Worm (Caenorhabditis elegans) whole organism, late embryonic: Measurements from ENCODE around the gene C29A12.6.

Source experiments
- K02D7.2 ChIP-seq: sonication (generic microtip); optimal IDR thresholded peaks from 2 replicates; lab custom pipeline; 2017; ENCODE audit warnings: mild to moderate bottlenecking, missing genetic modification characterization, missing compliant biosample characterization
- K09A11.1 ChIP-seq: sonication (generic microtip); optimal IDR thresholded peaks from 2 replicates; lab custom pipeline; 2017; ENCODE audit warnings: antibody characterized with exemption, mild to moderate bottlenecking, missing genetic modification characterization, missing compliant biosample characterization; ENCODE audit not compliant: insufficient read depth
- Y22D7AL.16 ChIP-seq: sonication (generic microtip); optimal IDR thresholded peaks from 2 replicates; lab custom pipeline; 2016; ENCODE audit warnings: missing genetic modification characterization, missing compliant biosample characterization
- ahr-1 ChIP-seq: sonication (generic microtip); optimal IDR thresholded peaks from 2 replicates; lab custom pipeline; 2016; ENCODE audit warnings: missing genetic modification characterization, missing compliant biosample characterization
- ceh-18 ChIP-seq: sonication (generic microtip); optimal IDR thresholded peaks from 2 replicates; lab custom pipeline; 2016; ENCODE audit warnings: missing genetic modification characterization, missing compliant biosample characterization
- ceh-19 ChIP-seq: fragments of 200-800 bp; sonication (Bioruptor generic); optimal IDR thresholded peaks from 2 replicates; lab custom pipeline; 2018; ENCODE audit warnings: mild to moderate bottlenecking, missing genetic modification characterization, missing compliant biosample characterization
- ceh-2 ChIP-seq: sonication (generic microtip); optimal IDR thresholded peaks from 2 replicates; lab custom pipeline; 2016; ENCODE audit warnings: missing genotype, missing genetic modification characterization, missing compliant biosample characterization
- ceh-22 ChIP-seq: sonication (generic microtip); optimal IDR thresholded peaks from 2 replicates; lab custom pipeline; 2017; ENCODE audit warnings: missing biosample characterization, missing genetic modification characterization
- ceh-31 ChIP-seq: sonication (generic microtip); optimal IDR thresholded peaks from 2 replicates; lab custom pipeline; 2016; ENCODE audit warnings: missing genetic modification characterization, missing compliant biosample characterization
- ceh-48 ChIP-seq: sonication (generic microtip); optimal IDR thresholded peaks from 2 replicates; lab custom pipeline; 2016; ENCODE audit warnings: missing genetic modification characterization, inconsistent platforms, missing compliant biosample characterization
- elt-2 ChIP-seq: sonication (generic microtip); optimal IDR thresholded peaks from 2 replicates; lab custom pipeline; 2016; ENCODE audit warnings: missing genetic modification reagents, missing genetic modification characterization, missing compliant biosample characterization
- eyg-1 ChIP-seq: sonication (generic microtip); optimal IDR thresholded peaks from 2 replicates; lab custom pipeline; 2016; ENCODE audit warnings: missing genotype, missing genetic modification characterization, missing compliant biosample characterization
- fkh-6 ChIP-seq: sonication (generic microtip); optimal IDR thresholded peaks from 2 replicates; lab custom pipeline; 2016; ENCODE audit warnings: missing genetic modification characterization, missing compliant biosample characterization
- gmeb-2 ChIP-seq: sonication (generic microtip); optimal IDR thresholded peaks from 2 replicates; lab custom pipeline; 2016; ENCODE audit warnings: missing genetic modification characterization, inconsistent platforms, missing compliant biosample characterization
- hlh-8 ChIP-seq: sonication (generic microtip); optimal IDR thresholded peaks from 2 replicates; lab custom pipeline; 2016; ENCODE audit warnings: missing genotype, missing genetic modification characterization, missing compliant biosample characterization
- lin-11 ChIP-seq: fragments of 200-800 bp; sonication (Bioruptor generic); optimal IDR thresholded peaks from 2 replicates; lab custom pipeline; 2018; ENCODE audit warnings: mild to moderate bottlenecking, missing genetic modification characterization, missing compliant biosample characterization
- madf-2 ChIP-seq: sonication (generic microtip); optimal IDR thresholded peaks from 2 replicates; lab custom pipeline; 2017; ENCODE audit warnings: missing genetic modification characterization, missing compliant biosample characterization
- nfya-1 ChIP-seq: sonication (generic microtip); optimal IDR thresholded peaks from 2 replicates; lab custom pipeline; 2017; ENCODE audit warnings: missing genetic modification characterization, mild to moderate bottlenecking, missing compliant biosample characterization, antibody characterized with exemption, moderate library complexity
- nhr-11 ChIP-seq: fragments of 150-350 bp; optimal IDR thresholded peaks from 2 replicates; lab custom pipeline; 2014; ENCODE audit warnings: missing biosample characterization, missing genetic modification characterization
- npax-4 ChIP-seq: sonication (generic microtip); optimal IDR thresholded peaks from 2 replicates; lab custom pipeline; 2016; ENCODE audit warnings: missing genetic modification characterization, missing compliant biosample characterization
- pat-9 ChIP-seq: fragments of 200-800 bp; sonication (Bioruptor generic); optimal IDR thresholded peaks from 2 replicates; lab custom pipeline; 2018; ENCODE audit warnings: mild to moderate bottlenecking, missing genetic modification characterization, moderate library complexity, missing compliant biosample characterization
- pha-2 ChIP-seq: sonication (generic microtip); optimal IDR thresholded peaks from 2 replicates; lab custom pipeline; 2017; ENCODE audit warnings: mild to moderate bottlenecking, missing genetic modification characterization, missing compliant biosample characterization
- pros-1 ChIP-seq: fragments of 150-350 bp; optimal IDR thresholded peaks from 2 replicates; lab custom pipeline; 2014; ENCODE audit warnings: missing biosample characterization, missing genetic modification reagents, missing genetic modification characterization
- rnt-1 ChIP-seq: sonication (generic microtip); optimal IDR thresholded peaks from 2 replicates; lab custom pipeline; 2016; ENCODE audit warnings: missing genetic modification characterization, missing compliant biosample characterization
- sox-2 ChIP-seq: fragments of 200-800 bp; sonication (Bioruptor generic); IDR thresholded peaks from 2 replicates; pipeline ENCODE4 v1.3.6; 2022; ENCODE audit warnings: missing genetic modification reagents, missing genetic modification characterization, missing compliant biosample characterization
- syd-9 ChIP-seq: sonication (generic microtip); optimal IDR thresholded peaks from 2 replicates; lab custom pipeline; 2016; ENCODE audit warnings: mild to moderate bottlenecking, missing genetic modification characterization, moderate library complexity, missing compliant biosample characterization
- tbx-2 ChIP-seq: sonication (generic microtip); optimal IDR thresholded peaks from 2 replicates; lab custom pipeline; 2016; ENCODE audit warnings: missing genetic modification characterization, missing compliant biosample characterization
- tbx-7 ChIP-seq: sonication (generic microtip); optimal IDR thresholded peaks from 2 replicates; lab custom pipeline; 2016; ENCODE audit warnings: missing genotype, missing genetic modification characterization, missing compliant biosample characterization
- ttx-3 ChIP-seq: sonication (generic microtip); optimal IDR thresholded peaks from 2 replicates; lab custom pipeline; 2016; ENCODE audit warnings: missing genetic modification reagents, missing genetic modification characterization, missing compliant biosample characterization
- unc-3 ChIP-seq, 2 experiments: fragments of 200-800 bp in 1 of 2; sonication (Bioruptor generic) in 1 of 2; sonication (generic microtip) in 1 of 2; conservative IDR thresholded peaks in 1 of 2; optimal IDR thresholded peaks in 1 of 2; 2 replicates each; pipeline versions ENCODE4 v1.3.6 to Lab custom; 2016 to 2022; ENCODE audit warnings: missing compliant biosample characterization in 2 of 2, missing genetic modification characterization in 2 of 2, missing genetic modification reagents in 1 of 2
- unc-42 ChIP-seq: sonication (generic microtip); optimal IDR thresholded peaks from 2 replicates; lab custom pipeline; 2016; ENCODE audit warnings: missing genotype, missing genetic modification characterization, missing compliant biosample characterization
- unc-55 ChIP-seq: sonication (generic microtip); optimal IDR thresholded peaks from 2 replicates; lab custom pipeline; 2017; ENCODE audit warnings: missing biosample characterization, missing genetic modification reagents, missing genetic modification characterization
- unc-86 ChIP-seq: sonication (generic microtip); optimal IDR thresholded peaks from 2 replicates; lab custom pipeline; 2016; ENCODE audit warnings: missing genetic modification characterization, missing compliant biosample characterization

The C29A12.6 gene

DNA sequence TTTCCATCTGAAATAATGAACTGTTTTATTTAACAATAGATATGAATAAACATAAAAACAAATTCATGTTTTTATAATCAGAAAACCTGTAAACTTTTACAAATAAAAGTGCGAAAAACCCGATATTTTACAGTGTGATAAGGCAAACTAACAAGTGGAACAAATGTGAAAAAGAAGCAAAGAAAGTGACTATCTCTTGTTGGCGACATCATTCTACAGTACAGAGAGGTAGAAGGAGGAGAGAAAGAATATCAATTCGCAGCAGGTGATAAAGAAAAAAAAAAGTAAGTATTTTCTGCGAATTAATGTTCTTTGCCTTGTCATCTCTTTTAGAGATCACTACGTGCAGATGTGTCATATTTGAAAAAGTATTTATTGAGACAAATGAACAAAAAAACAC is 12.8 kb downstream of the C29A12.6 start:
- TF ChIP-seq ahr-1 (tag; lab: Kevin White, UChicago) (no peak), unc-55 (GFP tag; lab: Kevin White, UChicago) (no peak), nhr-11 (tag; lab: Kevin White, UChicago) (no peak), unc-42 (tag; lab: Kevin White, UChicago) (no peak), tbx-7 (tag; lab: Kevin White, UChicago) (no peak), rnt-1 (tag; lab: Kevin White, UChicago) (no peak), pat-9 (tag; lab: Kevin White, UChicago) (no peak), pros-1 (tag; lab: Kevin White, UChicago) (no peak), eyg-1 (tag; lab: Kevin White, UChicago) (no peak), Y22D7AL.16 (no peak), ceh-31 (tag; lab: Kevin White, UChicago) (no peak), fkh-6 (tag; lab: Kevin White, UChicago) (no peak), sox-2 (GFP tag; lab: Robert Waterston, UW) (no peak), unc-3 (GFP tag; conservative IDR thresholded peaks at IDR 0.05; lab: Robert Waterston, UW) (no peak), unc-3 (tag; optimal IDR thresholded peaks at IDR 0.05; lab: Kevin White, UChicago) (no peak), syd-9 (no peak), ceh-19 (no peak), tbx-2 (tag; lab: Kevin White, UChicago) (no peak), pha-2 (no peak)
- TF ChIP-seq, all 69 proteins: peak for 0

DNA sequence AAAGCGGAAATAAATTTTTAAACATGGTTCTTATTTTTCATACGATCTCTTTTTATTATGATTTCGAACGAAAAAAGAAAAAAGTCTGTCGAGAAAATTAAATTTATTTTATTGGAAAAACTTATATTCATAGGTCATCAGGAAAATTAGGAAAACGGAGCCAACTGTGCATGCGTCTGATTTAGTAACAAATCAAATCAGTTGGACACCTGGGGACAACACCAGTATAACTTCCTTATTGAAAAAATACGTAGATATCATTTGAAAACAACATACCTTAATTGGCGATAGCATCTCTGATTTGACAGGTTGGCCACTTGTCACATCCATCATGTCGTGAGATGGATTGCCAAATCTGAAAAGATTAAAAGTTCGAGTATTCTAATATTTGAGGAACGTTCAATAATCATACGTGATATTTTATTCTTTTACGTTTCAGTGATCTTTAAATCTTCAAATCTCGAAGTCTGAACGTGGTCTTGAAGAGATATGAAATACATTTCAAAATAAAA is 13.6 kb downstream of the C29A12.6 start:
- TF ChIP-seq gmeb-2: no peak
- no peak for TF ChIP-seq madf-2 (tag; lab: Kevin White, UChicago)
- TF ChIP-seq npax-4 (tag; lab: Kevin White, UChicago): no peak
- no peak for TF ChIP-seq lin-11 (tag; lab: Kevin White, UChicago)
- no peak for TF ChIP-seq pros-1 (tag; lab: Kevin White, UChicago)
- TF ChIP-seq K02D7.2 (tag; lab: Kevin White, UChicago): no peak
- no peak for TF ChIP-seq ceh-22 (tag; lab: Kevin White, UChicago)

DNA sequence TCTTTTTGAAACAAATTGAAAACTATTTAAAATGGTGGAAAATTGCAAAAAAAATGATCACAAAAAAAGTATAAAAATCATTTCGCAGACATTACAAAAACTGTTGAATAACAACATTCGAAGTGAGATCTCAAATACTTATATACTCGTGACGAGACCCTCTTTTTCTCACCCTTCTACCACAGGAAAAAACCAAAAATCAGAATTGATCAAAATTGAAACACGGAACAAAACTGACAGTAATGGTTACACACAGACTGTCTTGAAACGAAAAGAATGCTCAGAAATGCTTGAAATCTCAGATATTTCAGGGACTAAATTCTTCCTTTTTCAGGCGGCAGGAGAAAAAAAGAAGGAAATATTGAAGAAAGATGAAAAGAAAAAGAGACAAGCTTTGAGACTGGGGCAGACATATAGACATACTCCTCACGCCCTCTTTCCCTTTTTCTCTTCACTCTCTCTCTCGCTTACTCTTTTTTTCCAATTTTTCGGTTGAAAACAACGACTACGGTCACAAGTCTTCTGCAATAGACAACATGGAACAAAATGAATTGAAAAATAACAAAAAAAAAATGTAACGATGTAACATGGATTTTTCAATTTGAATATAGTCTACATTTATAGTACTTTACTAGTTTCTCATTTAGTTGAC is 14.7 kb downstream of the C29A12.6 start:
- peak; percentile 5 for TF ChIP-seq nfya-1 (tag; lab: Kevin White, UChicago)
- no peak for TF ChIP-seq ceh-48 (tag; lab: Kevin White, UChicago)
- no peak for TF ChIP-seq pat-9 (tag; lab: Kevin White, UChicago)

DNA sequence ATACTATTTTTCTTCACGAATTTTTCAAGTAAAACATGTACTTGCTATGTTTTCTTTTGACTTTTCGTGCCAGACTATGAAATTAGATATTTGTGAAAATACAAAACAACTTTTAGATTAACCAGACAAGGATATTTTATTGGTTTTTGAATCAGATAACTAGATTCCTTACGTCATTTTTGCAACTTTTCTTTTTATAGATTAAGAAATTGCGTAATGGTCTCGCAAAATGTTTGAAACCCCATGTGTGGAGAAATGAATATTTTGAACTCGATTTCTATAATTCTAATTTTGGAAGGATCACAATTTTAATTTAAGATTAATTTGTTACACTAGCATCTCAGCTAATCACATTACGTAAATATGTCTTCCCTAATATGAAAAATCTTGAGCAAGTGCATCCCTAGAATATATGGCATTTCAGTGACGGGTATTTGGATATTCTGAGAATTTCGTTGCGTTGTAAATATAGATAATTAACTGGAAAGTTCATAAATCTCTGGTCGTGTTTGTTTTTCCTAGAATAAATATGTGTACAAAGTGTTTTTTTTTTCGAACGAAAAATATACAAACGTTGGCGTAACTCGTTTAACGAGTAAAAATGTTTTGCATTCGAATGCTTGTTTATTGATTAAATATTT is 15.6 kb downstream of the C29A12.6 start:
- TF ChIP-seq unc-55 (GFP tag; lab: Kevin White, UChicago): no peak
- TF ChIP-seq, all 69 proteins: peak for 0

DNA sequence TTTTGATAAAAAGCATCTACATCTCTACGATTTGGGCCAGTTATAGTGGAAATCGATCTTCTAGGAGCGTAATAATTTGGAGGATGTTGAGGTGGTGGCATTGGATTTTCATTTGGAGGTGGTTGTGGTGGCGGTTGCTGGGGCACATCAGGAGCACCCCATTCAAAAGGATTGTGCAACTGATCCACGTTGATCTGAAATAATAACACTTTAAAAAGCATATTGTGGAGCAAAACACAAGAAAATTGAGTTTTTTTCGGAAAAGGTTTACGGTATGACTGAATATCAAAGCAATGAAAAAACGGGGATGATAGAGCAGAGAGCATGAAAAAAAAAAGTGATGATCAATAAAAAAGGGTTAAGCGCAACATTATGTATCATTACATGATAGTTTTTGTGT is 18.6 kb downstream of the C29A12.6 start, which contains the start of gene saeg-1:
Gene saeg-1, minus strand, starts transcription at position 101 of the 400 bp plus-strand sequence.
- no peak for TF ChIP-seq ceh-48 (tag; lab: Kevin White, UChicago)
- no peak for TF ChIP-seq hlh-8 (tag; lab: Kevin White, UChicago)
- no peak for TF ChIP-seq ceh-2 (tag; lab: Kevin White, UChicago)
- TF ChIP-seq K09A11.1 (tag; lab: Kevin White, UChicago): no peak
- TF ChIP-seq elt-2 (tag; lab: Kevin White, UChicago): no peak
- no peak for TF ChIP-seq ceh-18 (tag; lab: Kevin White, UChicago)
- no peak for TF ChIP-seq ttx-3
- TF ChIP-seq unc-86 (tag; lab: Kevin White, UChicago): no peak
- TF ChIP-seq rnt-1 (tag; lab: Kevin White, UChicago): no peak
- TF ChIP-seq, all 69 proteins: peak for 0
